Fruit fly (Drosophila melanogaster): ENCODE results near the gene CG10646.

CG10646 gene

dm6 chr3L:12471471-12471978, 32.2 kb downstream of the CG10646 start, which contains the start of gene CG10616 (continued):
- TF ChIP-seq dpn (GFP tag; optimal IDR thresholded peaks at IDR 0.05) (peak in 1 of 2 experiments; percentile 18), CG32532 (GFP tag; IDR thresholded peaks at IDR 0.05) (no peak), Bdp1 (GFP tag; optimal IDR thresholded peaks at IDR 0.05) (no peak), CG4360 (GFP tag; IDR thresholded peaks at IDR 0.05) (no peak), kay (GFP tag; optimal IDR thresholded peaks at IDR 0.05) (no peak), CG10565 (GFP tag; optimal IDR thresholded peaks at IDR 0.05) (no peak), Xrp1 (GFP tag; IDR thresholded peaks at IDR 0.05) (no peak), sd (tag; optimal IDR thresholded peaks at IDR 0.05) (no peak), CG16815 (GFP tag; optimal IDR thresholded peaks at IDR 0.05) (no peak), CG12236 (GFP tag; optimal IDR thresholded peaks at IDR 0.05) (no peak), gsb-n (tag; optimal IDR thresholded peaks at IDR 0.05) (no peak), prd (optimal IDR thresholded peaks at IDR 0.05) (no peak), prd (GFP tag; IDR thresholded peaks at IDR 0.05) (no peak), hbn (GFP tag; IDR thresholded peaks at IDR 0.05; ENCODE audit: partially characterized antibody) (peak; percentile 95), CG8089 (GFP tag; optimal IDR thresholded peaks at IDR 0.05) (no peak), chif (GFP tag; optimal IDR thresholded peaks at IDR 0.05) (no peak), D19B (GFP tag; optimal IDR thresholded peaks at IDR 0.05) (no peak), phol (tag; optimal IDR thresholded peaks at IDR 0.05) (peak; percentile 45), CG7372 (GFP tag; IDR thresholded peaks at IDR 0.05) (no peak), Sry-δ (GFP tag; optimal IDR thresholded peaks at IDR 0.05) (peak; percentile 97), jigr1 (GFP tag; IDR thresholded peaks at IDR 0.05) (no peak), eyg (GFP tag; optimal IDR thresholded peaks at IDR 0.05) (no peak), CG12071 (GFP tag; optimal IDR thresholded peaks at IDR 0.05) (no peak), CG15696 (tag; optimal IDR thresholded peaks at IDR 0.05) (no peak), CG10654 (GFP tag; optimal IDR thresholded peaks at IDR 0.05) (no peak), Jarid2 (GFP tag; optimal IDR thresholded peaks at IDR 0.05) (no peak), nom (GFP tag; optimal IDR thresholded peaks at IDR 0.05) (no peak), CG6272 (GFP tag; IDR thresholded peaks at IDR 0.05) (no peak), CG17829 (tag; optimal IDR thresholded peaks at IDR 0.05) (peak; percentile 17), CG11247 (GFP tag; IDR thresholded peaks at IDR 0.05) (no peak), CG7271 (tag; optimal IDR thresholded peaks at IDR 0.05) (no peak), Six4 (GFP tag; optimal IDR thresholded peaks at IDR 0.05) (no peak), lab (GFP tag; optimal IDR thresholded peaks at IDR 0.05) (no peak), CG1529 (GFP tag; optimal IDR thresholded peaks at IDR 0.05) (no peak), run (tag; optimal IDR thresholded peaks at IDR 0.05) (no peak), CG16813 (GFP tag; IDR thresholded peaks at IDR 0.05; ENCODE audit: partially characterized antibody) (peak; percentile 95), CG13287 (GFP tag; IDR thresholded peaks at IDR 0.05; ENCODE audit: partially characterized antibody) (peak; percentile 98), Opbp (GFP tag; IDR thresholded peaks at IDR 0.05; ENCODE audit: partially characterized antibody) (peak; percentile 83), Myb (GFP tag; optimal IDR thresholded peaks at IDR 0.05) (peak; percentile 96), CG11398 (GFP tag; optimal IDR thresholded peaks at IDR 0.05) (no peak), B-H2 (GFP tag; optimal IDR thresholded peaks at IDR 0.05) (no peak), dan (GFP tag; IDR thresholded peaks at IDR 0.05) (no peak), C15 (GFP tag; IDR thresholded peaks at IDR 0.05) (no peak), wor (GFP tag; IDR thresholded peaks at IDR 0.05) (no peak), CG6683 (GFP tag; optimal IDR thresholded peaks at IDR 0.05) (no peak), MBD-R2 (GFP tag; IDR thresholded peaks at IDR 0.05) (peak; percentile 57), lola (GFP tag; optimal IDR thresholded peaks at IDR 0.05) (no peak), Chrac-16 (GFP tag; optimal IDR thresholded peaks at IDR 0.05) (no peak), CG2712 (tag; optimal IDR thresholded peaks at IDR 0.05) (peak; percentile 37), pum (GFP tag; optimal IDR thresholded peaks at IDR 0.05) (no peak), CG34224 (GFP tag; IDR thresholded peaks at IDR 0.05; ENCODE audit: partially characterized antibody) (peak; percentile 86; the same call in 2 of the 3 replicates)
